Fruit fly (Drosophila melanogaster): ENCODE data around the gene CG14929.

- TF ChIP-seq ttk (optimal IDR thresholded peaks at IDR 0.05) (no peak), psq (optimal IDR thresholded peaks at IDR 0.05) (no peak), Myc (optimal IDR thresholded peaks at IDR 0.05) (no peak)
Measured at dm6 chr2L:11484407-11484806, 35.2 kb upstream of the CG14929 start, which contains the start of the genes CG43355 and sala.
